1 fruit fly cellular context compared by ENCODE assay signal in the genomic region with DNA sequence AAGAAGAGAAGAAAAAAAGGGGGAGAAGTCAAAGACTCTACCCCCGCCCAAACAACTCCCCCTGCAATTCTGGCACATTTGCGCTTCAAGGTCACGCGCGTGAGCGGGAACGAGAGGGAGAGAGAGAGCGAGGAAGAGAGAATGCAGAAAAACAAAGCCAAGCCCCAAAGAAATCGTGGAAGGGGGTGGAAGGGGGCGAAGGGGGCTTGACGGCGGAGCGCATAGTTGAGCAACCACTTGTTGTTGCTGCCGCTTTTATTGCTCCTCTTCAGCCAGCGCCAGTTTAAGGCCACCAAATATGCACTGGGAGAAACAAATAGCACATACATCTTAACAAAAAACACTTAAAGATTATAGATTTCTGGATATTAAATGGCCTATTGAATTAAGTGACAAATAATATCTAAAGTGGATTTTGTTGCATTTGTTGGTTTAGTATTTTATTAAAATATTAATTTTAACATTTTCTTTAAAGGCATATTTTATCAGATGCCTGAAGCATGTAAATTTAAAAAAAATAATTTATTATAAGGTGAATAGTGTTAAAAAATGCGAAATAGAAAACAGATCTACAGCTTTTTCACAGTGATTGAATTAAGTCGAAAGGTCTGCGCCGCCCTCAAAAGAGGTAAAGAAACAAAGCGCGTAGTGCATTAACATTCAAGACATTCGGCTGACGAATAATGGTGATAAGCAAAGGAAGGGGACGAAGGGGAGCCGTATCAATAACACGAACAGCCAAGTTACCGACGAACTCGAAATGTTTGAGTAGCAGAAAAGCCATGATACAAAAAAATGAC.
A peak's percentile ranks its signal among the peaks of the same experiment; 100 is the strongest.
TF ChIP-seq lines count a peak whose summit lies in the region.

No protein-coding gene starts in this region.

TF ChIP-seq in whole organism, embryonic, 481 proteins besides CTCF, POLR2A, EP300 and RAD21 (continued from another document and continues in another):
- TF ChIP-seq Taf1 (GFP tag; IDR thresholded peaks at IDR 0.05; lab: Robert Waterston, UW) (peak; percentile 55), CG8281 (tag; optimal IDR thresholded peaks at IDR 0.05; lab: Kevin White, UChicago) (peak; percentile 90), lmd (GFP tag; IDR thresholded peaks at IDR 0.05; lab: Robert Waterston, UW) (peak; percentile 94), D (optimal IDR thresholded peaks at IDR 0.05; lab: Kevin White, UChicago) (no peak), D (GFP tag; optimal IDR thresholded peaks at IDR 0.05; lab: Kevin White, UChicago) (peak; percentile 96), cg (GFP tag; optimal IDR thresholded peaks at IDR 0.05; lab: Kevin White, UChicago) (no peak), insv (GFP tag; optimal IDR thresholded peaks at IDR 0.05; lab: Kevin White, UChicago) (peak in 1 of 2 experiments; percentile 3), scrt (GFP tag; optimal IDR thresholded peaks at IDR 0.05; lab: Kevin White, UChicago) (peak; percentile 91), amos (GFP tag; IDR thresholded peaks at IDR 0.05; lab: Robert Waterston, UW; ENCODE audit: partially characterized antibody) (no peak), CG4730 (GFP tag; IDR thresholded peaks at IDR 0.05; lab: Robert Waterston, UW) (peak; percentile 93), gce (GFP tag; IDR thresholded peaks at IDR 0.05; lab: Robert Waterston, UW) (peak; percentile 81; the same call in 2 of the 3 replicates), Usf (GFP tag; optimal IDR thresholded peaks at IDR 0.05; lab: Kevin White, UChicago) (peak; percentile 67), salm (tag; optimal IDR thresholded peaks at IDR 0.05; lab: Kevin White, UChicago) (peak; percentile 98), CG16813 (GFP tag; IDR thresholded peaks at IDR 0.05; lab: Robert Waterston, UW; ENCODE audit: partially characterized antibody) (no peak), Hmr (GFP tag; optimal IDR thresholded peaks at IDR 0.05; lab: Kevin White, UChicago) (peak; percentile 95), Deaf1 (tag; optimal IDR thresholded peaks at IDR 0.05; lab: Kevin White, UChicago) (peak; percentile 89), gsb-n (tag; optimal IDR thresholded peaks at IDR 0.05; lab: Kevin White, UChicago) (peak; percentile 90), toy (GFP tag; IDR thresholded peaks at IDR 0.05; lab: Robert Waterston, UW) (peak; percentile 70), CG3995 (GFP tag; optimal IDR thresholded peaks at IDR 0.05; lab: Kevin White, UChicago) (peak; percentile 55), HmgD (GFP tag; optimal IDR thresholded peaks at IDR 0.05; lab: Kevin White, UChicago) (no peak), bbx (GFP tag; IDR thresholded peaks at IDR 0.05; lab: Robert Waterston, UW; ENCODE audit: partially characterized antibody) (no peak), NFAT (GFP tag; IDR thresholded peaks at IDR 0.05; lab: Robert Waterston, UW) (peak; percentile 35; the same call in 1 of the 2 replicates), CG14965 (GFP tag; optimal IDR thresholded peaks at IDR 0.05; lab: Kevin White, UChicago; ENCODE audit: borderline replicate concordance) (no peak), Atf-2 (GFP tag; optimal IDR thresholded peaks at IDR 0.05; lab: Kevin White, UChicago) (peak; percentile 53), az2 (GFP tag; optimal IDR thresholded peaks at IDR 0.05; lab: Kevin White, UChicago) (peak; percentile 94), zen2 (GFP tag; IDR thresholded peaks at IDR 0.05; lab: Robert Waterston, UW; ENCODE audit: partially characterized antibody) (no peak), stwl (tag; optimal IDR thresholded peaks at IDR 0.05; lab: Kevin White, UChicago) (peak; percentile 19), CrebB (tag; optimal IDR thresholded peaks at IDR 0.05; lab: Kevin White, UChicago) (peak; percentile 87), dm (GFP tag; optimal IDR thresholded peaks at IDR 0.05; lab: Kevin White, UChicago) (no peak), CG8944 (GFP tag; optimal IDR thresholded peaks at IDR 0.05; lab: Kevin White, UChicago) (peak; percentile 13), Hr78 (GFP tag; optimal IDR thresholded peaks at IDR 0.05; lab: Kevin White, UChicago) (peak in 1 of 2 experiments; percentile 96), sens-2 (GFP tag; IDR thresholded peaks at IDR 0.05; lab: Robert Waterston, UW) (0 out of 2 replicates have a peak, but pooled peaks have one; percentile 12), ATbp (GFP tag; optimal IDR thresholded peaks at IDR 0.05; lab: Kevin White, UChicago) (peak; percentile 94), Chrac-16 (GFP tag; optimal IDR thresholded peaks at IDR 0.05; lab: Kevin White, UChicago) (peak; percentile 88), Meics (GFP tag; optimal IDR thresholded peaks at IDR 0.05; lab: Kevin White, UChicago) (peak; percentile 96), CG18764 (GFP tag; optimal IDR thresholded peaks at IDR 0.05; lab: Kevin White, UChicago) (peak; percentile 89), CG16863 (GFP tag; optimal IDR thresholded peaks at IDR 0.05; lab: Kevin White, UChicago) (peak; percentile 36), CG5953 (GFP tag; IDR thresholded peaks at IDR 0.05; lab: Robert Waterston, UW) (peak; percentile 83), pan (optimal IDR thresholded peaks at IDR 0.05; lab: Kevin White, UChicago) (no peak), pan (GFP tag; optimal IDR thresholded peaks at IDR 0.05 in 1 of 2, IDR thresholded peaks at IDR 0.05 in 1 of 2) (peak in 1 of 2 experiments; percentile 96), CG12744 (GFP tag; optimal IDR thresholded peaks at IDR 0.05; lab: Kevin White, UChicago) (no peak), Adf1 (GFP tag; IDR thresholded peaks at IDR 0.05; lab: Robert Waterston, UW) (peak; percentile 47), Awh (GFP tag; IDR thresholded peaks at IDR 0.05; lab: Robert Waterston, UW) (peak; percentile 88), CG7839 (tag; optimal IDR thresholded peaks at IDR 0.05; lab: Kevin White, UChicago) (peak; percentile 94), schlank (tag; optimal IDR thresholded peaks at IDR 0.05; lab: Kevin White, UChicago) (no peak), Dek (tag; optimal IDR thresholded peaks at IDR 0.05; lab: Kevin White, UChicago) (peak; percentile 95), CG10462 (GFP tag; optimal IDR thresholded peaks at IDR 0.05; lab: Kevin White, UChicago) (peak; percentile 29), Oaz (GFP tag; IDR thresholded peaks at IDR 0.05; lab: Robert Waterston, UW) (peak; percentile 87), nom (GFP tag; optimal IDR thresholded peaks at IDR 0.05; lab: Kevin White, UChicago) (peak; percentile 93), B-H2 (GFP tag; optimal IDR thresholded peaks at IDR 0.05; lab: Kevin White, UChicago) (no peak), Hey (tag; optimal IDR thresholded peaks at IDR 0.05; lab: Kevin White, UChicago) (peak; percentile 25), zen (tag; optimal IDR thresholded peaks at IDR 0.05; lab: Kevin White, UChicago) (peak; percentile 93), tap (tag; optimal IDR thresholded peaks at IDR 0.05; lab: Kevin White, UChicago) (peak; percentile 98), disco-r (GFP tag; optimal IDR thresholded peaks at IDR 0.05; lab: Kevin White, UChicago) (peak; percentile 26), seq (GFP tag; IDR thresholded peaks at IDR 0.05; lab: Robert Waterston, UW) (peak; percentile 90), ato (GFP tag; IDR thresholded peaks at IDR 0.05; lab: Robert Waterston, UW; ENCODE audit: partially characterized antibody) (no peak), caup (GFP tag; optimal IDR thresholded peaks at IDR 0.05; lab: Kevin White, UChicago; ENCODE audit: severe bottlenecking) (peak; percentile 80), pfk (GFP tag; optimal IDR thresholded peaks at IDR 0.05; lab: Kevin White, UChicago) (no peak), CG30403 (GFP tag; optimal IDR thresholded peaks at IDR 0.05; lab: Kevin White, UChicago) (peak; percentile 93), CG12769 (tag; optimal IDR thresholded peaks at IDR 0.05; lab: Kevin White, UChicago) (peak; percentile 88), onecut (GFP tag; IDR thresholded peaks at IDR 0.05; lab: Robert Waterston, UW) (peak; percentile 63), CG9215 (GFP tag; IDR thresholded peaks at IDR 0.05; lab: Robert Waterston, UW) (peak; percentile 84), sc (optimal IDR thresholded peaks at IDR 0.05; lab: Kevin White, UChicago) (no peak), sc (GFP tag; optimal IDR thresholded peaks at IDR 0.05; lab: Kevin White, UChicago) (peak; percentile 92), CG12942 (GFP tag; optimal IDR thresholded peaks at IDR 0.05; lab: Kevin White, UChicago) (peak; percentile 89), HLH4C (GFP tag; IDR thresholded peaks at IDR 0.05; lab: Robert Waterston, UW; ENCODE audit: partially characterized antibody) (no peak), CG3065 (GFP tag; optimal IDR thresholded peaks at IDR 0.05; lab: Kevin White, UChicago) (peak; percentile 8), CG15601 (tag; optimal IDR thresholded peaks at IDR 0.05; lab: Kevin White, UChicago) (peak; percentile 46), CG8388 (GFP tag; optimal IDR thresholded peaks at IDR 0.05; lab: Kevin White, UChicago) (peak; percentile 49), CG4707 (GFP tag; optimal IDR thresholded peaks at IDR 0.05; lab: Kevin White, UChicago) (no peak), CG1603 (tag; optimal IDR thresholded peaks at IDR 0.05; lab: Kevin White, UChicago) (peak; percentile 20), Nf-YA (GFP tag; IDR thresholded peaks at IDR 0.05; lab: Robert Waterston, UW) (peak; percentile 89), eve (GFP tag; optimal IDR thresholded peaks at IDR 0.05; lab: Kevin White, UChicago) (peak in 1 of 2 experiments; percentile 95), yki (optimal IDR thresholded peaks at IDR 0.05; lab: Kevin White, UChicago) (no peak), Lim3 (GFP tag; IDR thresholded peaks at IDR 0.05; lab: Robert Waterston, UW) (peak; percentile 83), crol (GFP tag; IDR thresholded peaks at IDR 0.05; lab: Robert Waterston, UW) (peak; percentile 97), Fer2 (tag; optimal IDR thresholded peaks at IDR 0.05; lab: Kevin White, UChicago) (peak; percentile 88), Bteb2 (GFP tag; optimal IDR thresholded peaks at IDR 0.05; lab: Kevin White, UChicago) (peak; percentile 69), da (GFP tag; optimal IDR thresholded peaks at IDR 0.05; lab: Kevin White, UChicago) (no peak), CG18262 (tag; optimal IDR thresholded peaks at IDR 0.05; lab: Kevin White, UChicago) (peak; percentile 99), E2f1 (GFP tag; IDR thresholded peaks at IDR 0.05; lab: Robert Waterston, UW) (peak; percentile 94), CG17359 (tag; optimal IDR thresholded peaks at IDR 0.05; lab: Kevin White, UChicago) (peak; percentile 98), pita (GFP tag; optimal IDR thresholded peaks at IDR 0.05; lab: Kevin White, UChicago) (no peak), br (optimal IDR thresholded peaks at IDR 0.05; lab: Kevin White, UChicago) (no peak), fru (optimal IDR thresholded peaks at IDR 0.05; lab: Kevin White, UChicago) (no peak), maf-S (GFP tag; optimal IDR thresholded peaks at IDR 0.05; lab: Kevin White, UChicago) (peak; percentile 25), Gug (GFP tag; IDR thresholded peaks at IDR 0.05; lab: Robert Waterston, UW) (peak; percentile 66; the same call in 3 of the 4 replicates), gsb (GFP tag; IDR thresholded peaks at IDR 0.05; lab: Robert Waterston, UW) (peak; percentile 87), CG11696 (GFP tag; IDR thresholded peaks at IDR 0.05; lab: Robert Waterston, UW) (peak; percentile 74), lab (GFP tag; optimal IDR thresholded peaks at IDR 0.05; lab: Kevin White, UChicago) (peak; percentile 95), gfzf (GFP tag; optimal IDR thresholded peaks at IDR 0.05; lab: Kevin White, UChicago) (no peak), CG7928 (GFP tag; optimal IDR thresholded peaks at IDR 0.05; lab: Kevin White, UChicago) (peak; percentile 69), mld (GFP tag; IDR thresholded peaks at IDR 0.05; lab: Robert Waterston, UW; ENCODE audit: partially characterized antibody) (no peak), Fer3 (tag; optimal IDR thresholded peaks at IDR 0.05; lab: Kevin White, UChicago) (peak; percentile 95), CG12659 (GFP tag; optimal IDR thresholded peaks at IDR 0.05; lab: Kevin White, UChicago) (peak; percentile 93), CG18599 (GFP tag; optimal IDR thresholded peaks at IDR 0.05; lab: Kevin White, UChicago) (peak; percentile 95), BEAF-32 (GFP tag; optimal IDR thresholded peaks at IDR 0.05; lab: Kevin White, UChicago) (no peak), CG4328 (GFP tag; optimal IDR thresholded peaks at IDR 0.05; lab: Kevin White, UChicago) (peak; percentile 90), unpg (GFP tag; optimal IDR thresholded peaks at IDR 0.05; lab: Kevin White, UChicago) (peak; percentile 98), fd102C (GFP tag; optimal IDR thresholded peaks at IDR 0.05; lab: Kevin White, UChicago) (no peak), CG32772 (GFP tag; IDR thresholded peaks at IDR 0.05; lab: Robert Waterston, UW) (peak; percentile 93), Trl (optimal IDR thresholded peaks at IDR 0.05; lab: Kevin White, UChicago) (peak; percentile 60 to 68), Trl (GFP tag; optimal IDR thresholded peaks at IDR 0.05; lab: Kevin White, UChicago) (no peak), CG8089 (GFP tag; optimal IDR thresholded peaks at IDR 0.05; lab: Kevin White, UChicago) (peak; percentile 50), NK7.1 (GFP tag; optimal IDR thresholded peaks at IDR 0.05; lab: Kevin White, UChicago) (peak; percentile 17), CG42726 (GFP tag; IDR thresholded peaks at IDR 0.05; lab: Robert Waterston, UW; ENCODE audit: partially characterized antibody) (no peak), dmrt11E (tag; optimal IDR thresholded peaks at IDR 0.05; lab: Kevin White, UChicago) (peak; percentile 85), YL-1 (GFP tag; optimal IDR thresholded peaks at IDR 0.05; lab: Kevin White, UChicago) (peak; percentile 6), CG10979 (tag; optimal IDR thresholded peaks at IDR 0.05; lab: Kevin White, UChicago) (peak; percentile 98), Stat92E (GFP tag; optimal IDR thresholded peaks at IDR 0.05; lab: Kevin White, UChicago) (no peak), chn (GFP tag; optimal IDR thresholded peaks at IDR 0.05; lab: Kevin White, UChicago) (peak; percentile 27), sima (GFP tag; optimal IDR thresholded peaks at IDR 0.05; lab: Kevin White, UChicago) (no peak), HmgZ (tag; optimal IDR thresholded peaks at IDR 0.05; lab: Kevin White, UChicago) (peak; percentile 88), Ets65A (GFP tag; lab: Kevin White, UChicago) (peak; percentile 91), HHEX (GFP tag; optimal IDR thresholded peaks at IDR 0.05; lab: Kevin White, UChicago) (peak; percentile 94), hkb (optimal IDR thresholded peaks at IDR 0.05; lab: Kevin White, UChicago) (no peak), hkb (GFP tag; IDR thresholded peaks at IDR 0.05; lab: Robert Waterston, UW) (peak; percentile 82), MESR4 (GFP tag; optimal IDR thresholded peaks at IDR 0.05; lab: Kevin White, UChicago) (peak; percentile 8), GATAe (GFP tag; conservative IDR thresholded peaks at IDR 0.05; lab: Robert Waterston, UW) (peak; percentile 48), CG15479 (GFP tag; optimal IDR thresholded peaks at IDR 0.05; lab: Kevin White, UChicago) (no peak), rib (GFP tag; IDR thresholded peaks at IDR 0.05; lab: Robert Waterston, UW) (peak; percentile 72; the same call in 1 of the 2 replicates)
